Worm (Caenorhabditis elegans): Measurements from ENCODE around the gene C40A11.7.

The C40A11.7 gene

ce11 chrII:2109943-2110342 lies 40.4 kb downstream of the C40A11.7 start, which contains the start of gene R52.5:
Gene R52.5, minus strand, starts transcription at chrII:2110043.
- TF ChIP-seq ctbp-1 (GFP tag; IDR thresholded peaks at IDR 0.05): no peak
- TF ChIP-seq lin-15B (tag; optimal IDR thresholded peaks at IDR 0.05): no peak
- no peak for TF ChIP-seq unc-62 (GFP tag; optimal IDR thresholded peaks at IDR 0.05 in 1 of 2)
- no peak for TF ChIP-seq unc-62 (tag; optimal IDR thresholded peaks at IDR 0.05)
- no peak for TF ChIP-seq lir-3 (tag; optimal IDR thresholded peaks at IDR 0.05)
- no peak for TF ChIP-seq madf-9 (GFP tag; conservative IDR thresholded peaks at IDR 0.05)
- TF ChIP-seq lsy-2 (tag; optimal IDR thresholded peaks at IDR 0.05): no peak
- no peak for TF ChIP-seq daf-12 (tag; optimal IDR thresholded peaks at IDR 0.05)
- no peak for TF ChIP-seq nhr-11 (tag; optimal IDR thresholded peaks at IDR 0.05)
- TF ChIP-seq mdt-29 (GFP tag; IDR thresholded peaks at IDR 0.05): no peak
- no peak for TF ChIP-seq T26A8.4 (GFP tag; IDR thresholded peaks at IDR 0.05)
- TF ChIP-seq aha-1 (tag): no peak
- TF ChIP-seq madf-5 (GFP tag; IDR thresholded peaks at IDR 0.05): no peak
- TF ChIP-seq tag-97 (GFP tag; IDR thresholded peaks at IDR 0.05): no peak
- no peak for TF ChIP-seq dpl-1 (GFP tag; optimal IDR thresholded peaks at IDR 0.05)
- no peak for TF ChIP-seq lim-7 (GFP tag; IDR thresholded peaks at IDR 0.05)

- TF ChIP-seq nhr-6 (tag; optimal IDR thresholded peaks at IDR 0.05) (no peak), dpl-1 (GFP tag; optimal IDR thresholded peaks at IDR 0.05) (no peak), nhr-111 (GFP tag; optimal IDR thresholded peaks at IDR 0.05) (no peak), nhr-25 (tag; optimal IDR thresholded peaks at IDR 0.05; ENCODE audit: borderline replicate concordance, insufficient read depth) (no peak), hif-1 (tag; optimal IDR thresholded peaks at IDR 0.05) (no peak), skn-1 (tag; optimal IDR thresholded peaks at IDR 0.05) (no peak), ztf-7 (tag; optimal IDR thresholded peaks at IDR 0.05) (no peak), madf-9 (GFP tag; conservative IDR thresholded peaks at IDR 0.05) (no peak), saeg-2 (GFP tag; IDR thresholded peaks at IDR 0.05) (no peak), rbr-2 (tag; optimal IDR thresholded peaks at IDR 0.05) (no peak)
Measured at ce11 chrII:2108295-2108694, 42.1 kb downstream of the C40A11.7 start, which contains the start of gene R52.4. Gene R52.4, minus strand, starts transcription at chrII:2108395.

- no peak for TF ChIP-seq ctbp-1 (GFP tag; IDR thresholded peaks at IDR 0.05)
- TF ChIP-seq zag-1 (tag; optimal IDR thresholded peaks at IDR 0.05): no peak
- no peak for TF ChIP-seq mdl-1 (tag; optimal IDR thresholded peaks at IDR 0.05)
- TF ChIP-seq unc-39 (tag; optimal IDR thresholded peaks at IDR 0.05): no peak
- TF ChIP-seq Y75B8A.6 (GFP tag; IDR thresholded peaks at IDR 0.05): no peak
- TF ChIP-seq daf-12 (tag; optimal IDR thresholded peaks at IDR 0.05): no peak
- no peak for TF ChIP-seq hmg-1.1 (GFP tag; IDR thresholded peaks at IDR 0.05)
- TF ChIP-seq pqm-1 (tag; optimal IDR thresholded peaks at IDR 0.05): peak; percentile 52
- TF ChIP-seq spr-3 (GFP tag; optimal IDR thresholded peaks at IDR 0.05): no peak
- TF ChIP-seq F26F4.8 (GFP tag; conservative IDR thresholded peaks at IDR 0.05): no peak
- TF ChIP-seq unc-130 (GFP tag; optimal IDR thresholded peaks at IDR 0.05): no peak
- TF ChIP-seq zfp-3 (GFP tag; conservative IDR thresholded peaks at IDR 0.05): no peak
- TF ChIP-seq tra-1 (GFP tag; IDR thresholded peaks at IDR 0.05): no peak
- peak in 1 of 2 experiments; percentile 62 for TF ChIP-seq unc-62 (GFP tag; optimal IDR thresholded peaks at IDR 0.05 in 1 of 2)
- no peak for TF ChIP-seq unc-62 (tag; optimal IDR thresholded peaks at IDR 0.05)
- no peak for TF ChIP-seq mxl-2 (GFP tag; conservative IDR thresholded peaks at IDR 0.05)
- TF ChIP-seq nhr-76 (tag; optimal IDR thresholded peaks at IDR 0.05): no peak
- TF ChIP-seq nhr-48 (tag; optimal IDR thresholded peaks at IDR 0.05): no peak
- TF ChIP-seq ZK546.5 (tag; optimal IDR thresholded peaks at IDR 0.05): no peak
- peak; percentile 57 for TF ChIP-seq aha-1 (tag)
- TF ChIP-seq ceh-44 (GFP tag; IDR thresholded peaks at IDR 0.05): no peak
- TF ChIP-seq egl-27 (tag; optimal IDR thresholded peaks at IDR 0.05): no peak
- no peak for TF ChIP-seq dve-1 (tag; optimal IDR thresholded peaks at IDR 0.05; ENCODE audit: insufficient read depth)
- no peak for TF ChIP-seq ceh-28 (tag; optimal IDR thresholded peaks at IDR 0.05)
- peak; percentile 31 for TF ChIP-seq nhr-28 (tag; optimal IDR thresholded peaks at IDR 0.05)
- no peak for TF ChIP-seq F37D6.2 (tag; optimal IDR thresholded peaks at IDR 0.05)
- TF ChIP-seq nhr-10 (tag; optimal IDR thresholded peaks at IDR 0.05): no peak
- no peak for TF ChIP-seq F10B5.3 (tag; optimal IDR thresholded peaks at IDR 0.05)
- TF ChIP-seq lsy-2 (tag; optimal IDR thresholded peaks at IDR 0.05): no peak
- TF ChIP-seq gei-8 (GFP tag; optimal IDR thresholded peaks at IDR 0.05): no peak
Measured at ce11 chrII:2099139-2099976, 51.0 kb downstream of the C40A11.7 start, which contains the start of gene math-42. Gene math-42, plus strand, starts transcription at chrII:2099926.
